Fruit fly (Drosophila melanogaster): ENCODE measurements around the gene fws.

Gene fws

dm6 chr2L:17472582-17473524 lies 8.0 kb downstream of the fws start, which contains the start of gene BicD (continued):
- no peak for TF ChIP-seq Optix (GFP tag; IDR thresholded peaks at IDR 0.05)
- no peak for TF ChIP-seq Rfx (GFP tag; IDR thresholded peaks at IDR 0.05)
- TF ChIP-seq CG6654 (GFP tag; optimal IDR thresholded peaks at IDR 0.05) = peak; percentile 14
- no peak for TF ChIP-seq Mes4 (GFP tag; optimal IDR thresholded peaks at IDR 0.05)
- peak; percentile 88 for TF ChIP-seq cg (GFP tag; optimal IDR thresholded peaks at IDR 0.05)
- TF ChIP-seq sug (tag; optimal IDR thresholded peaks at IDR 0.05) = peak; percentile 30
- peak; percentile 53 for TF ChIP-seq Nf-YC (tag; optimal IDR thresholded peaks at IDR 0.05)
- TF ChIP-seq Jarid2 (GFP tag; optimal IDR thresholded peaks at IDR 0.05) = peak; percentile 65
- peak; percentile 52; the same call in 2 of the 3 replicates for TF ChIP-seq vnd (GFP tag; IDR thresholded peaks at IDR 0.05; ENCODE audit: partially characterized antibody)
- peak; percentile 52 for TF ChIP-seq MBD-R2 (GFP tag; IDR thresholded peaks at IDR 0.05)
- peak; percentile 50; the same call in 1 of the 3 replicates for TF ChIP-seq CG34224 (GFP tag; IDR thresholded peaks at IDR 0.05; ENCODE audit: partially characterized antibody)
- no peak for TF ChIP-seq Xbp1 (GFP tag; optimal IDR thresholded peaks at IDR 0.05)
- no peak for TF ChIP-seq az2 (GFP tag; optimal IDR thresholded peaks at IDR 0.05)
- TF ChIP-seq Deaf1 (tag; optimal IDR thresholded peaks at IDR 0.05) = peak; percentile 34
- no peak for TF ChIP-seq CG4424 (GFP tag; optimal IDR thresholded peaks at IDR 0.05)
- peak; percentile 88 for TF ChIP-seq pzg (GFP tag; optimal IDR thresholded peaks at IDR 0.05)
- 0 out of 3 replicates have a peak, but pooled peaks have one; percentile 9 for TF ChIP-seq CG7963 (GFP tag; IDR thresholded peaks at IDR 0.05; ENCODE audit: partially characterized antibody)
- 0 out of 3 replicates have a peak, but pooled peaks have one; percentile 6 for TF ChIP-seq dysf (GFP tag; IDR thresholded peaks at IDR 0.05)
- TF ChIP-seq nmo (GFP tag; optimal IDR thresholded peaks at IDR 0.05) = peak; percentile 89
- peak; percentile 3 for TF ChIP-seq kni (GFP tag; optimal IDR thresholded peaks at IDR 0.05)
- TF ChIP-seq BEAF-32 (GFP tag; optimal IDR thresholded peaks at IDR 0.05) = peak; percentile 72
- no peak for TF ChIP-seq tio (GFP tag; optimal IDR thresholded peaks at IDR 0.05)
- TF ChIP-seq en (GFP tag; optimal IDR thresholded peaks at IDR 0.05) = no peak
- no peak for TF ChIP-seq Kr (GFP tag; optimal IDR thresholded peaks at IDR 0.05)
- TF ChIP-seq CG11560 (tag; IDR thresholded peaks at IDR 0.05) = peak; percentile 97
- TF ChIP-seq CG10543 (GFP tag; optimal IDR thresholded peaks at IDR 0.05) = peak; percentile 12
- TF ChIP-seq MESR4 (GFP tag; optimal IDR thresholded peaks at IDR 0.05) = peak; percentile 52
- TF ChIP-seq Sry-δ (GFP tag; optimal IDR thresholded peaks at IDR 0.05) = peak; percentile 56
- TF ChIP-seq CG10462 (GFP tag; optimal IDR thresholded peaks at IDR 0.05) = no peak
- TF ChIP-seq dimm (GFP tag; IDR thresholded peaks at IDR 0.05) = no peak
- TF ChIP-seq Hey (tag; optimal IDR thresholded peaks at IDR 0.05) = no peak
- TF ChIP-seq CG31441 (GFP tag; IDR thresholded peaks at IDR 0.05) = peak; percentile 47; the same call in 1 of the 2 replicates
- TF ChIP-seq D19B (GFP tag; optimal IDR thresholded peaks at IDR 0.05) = no peak
- peak; percentile 24 for TF ChIP-seq CG13296 (GFP tag; optimal IDR thresholded peaks at IDR 0.05)
- no peak for TF ChIP-seq otp (GFP tag; IDR thresholded peaks at IDR 0.05)
- peak; percentile 54 for TF ChIP-seq CG12769 (tag; optimal IDR thresholded peaks at IDR 0.05)
- TF ChIP-seq Doc3 (GFP tag; IDR thresholded peaks at IDR 0.05; ENCODE audit: partially characterized antibody) = peak; percentile 60; the same call in 2 of the 3 replicates
- peak; percentile 46 for TF ChIP-seq D (optimal IDR thresholded peaks at IDR 0.05)
- no peak for TF ChIP-seq D (GFP tag; optimal IDR thresholded peaks at IDR 0.05)
- TF ChIP-seq Meics (GFP tag; optimal IDR thresholded peaks at IDR 0.05) = no peak
- TF ChIP-seq sna (GFP tag; IDR thresholded peaks at IDR 0.05; ENCODE audit: partially characterized antibody) = peak; percentile 72; the same call in 1 of the 2 replicates
- no peak for TF ChIP-seq ara (GFP tag; IDR thresholded peaks at IDR 0.05)
- no peak for TF ChIP-seq slbo (GFP tag; IDR thresholded peaks at IDR 0.05)
- TF ChIP-seq jing (GFP tag; optimal IDR thresholded peaks at IDR 0.05) = no peak
- TF ChIP-seq Oaz (GFP tag; IDR thresholded peaks at IDR 0.05) = no peak
- TF ChIP-seq CG16813 (GFP tag; IDR thresholded peaks at IDR 0.05; ENCODE audit: partially characterized antibody) = peak; percentile 66
- 0 out of 2 replicates have a peak, but pooled peaks have one; percentile 8 for TF ChIP-seq CG10366 (GFP tag; IDR thresholded peaks at IDR 0.05)
- TF ChIP-seq odd (GFP tag; optimal IDR thresholded peaks at IDR 0.05) = peak; percentile 31

Measured in whole organism, embryonic.